Worm (Caenorhabditis elegans) whole organism, L3 larva: ENCODE measurements around the gene R05C11.4.

Experiments
- ama-1 ChIP-seq: fragments of 150-350 bp; optimal IDR thresholded peaks from 2 replicates; lab custom pipeline; 2018
- ceh-28 ChIP-seq: fragments of 150-350 bp; optimal IDR thresholded peaks from 2 replicates; lab custom pipeline; 2014; ENCODE audit warnings: missing biosample characterization, missing genetic modification reagents, missing genetic modification characterization
- ceh-82 ChIP-seq: fragments of 150-350 bp; optimal IDR thresholded peaks from 2 replicates; lab custom pipeline; 2014; ENCODE audit warnings: missing biosample characterization, missing genetic modification characterization
- ceh-9 ChIP-seq: sonication (generic microtip); optimal IDR thresholded peaks from 2 replicates; lab custom pipeline; 2018; ENCODE audit warnings: missing biosample characterization, missing genetic modification characterization
- egl-5 ChIP-seq: fragments of 150-350 bp; optimal IDR thresholded peaks from 2 replicates; lab custom pipeline; 2017; ENCODE audit warnings: missing biosample characterization, missing genetic modification reagents, missing genetic modification characterization, inconsistent platforms
- elt-1 ChIP-seq: fragments of 150-350 bp; optimal IDR thresholded peaks from 2 replicates; lab custom pipeline; 2014; ENCODE audit warnings: missing biosample characterization, missing genetic modification characterization
- elt-2 ChIP-seq: sonication (generic microtip); optimal IDR thresholded peaks from 2 replicates; lab custom pipeline; 2016; ENCODE audit warnings: missing genetic modification reagents, mild to moderate bottlenecking, missing genetic modification characterization, missing compliant biosample characterization
- elt-3 ChIP-seq, 3 experiments: fragments of 150-350 bp in 1 of 3; sonication (generic microtip) in 2 of 3; optimal IDR thresholded peaks; 2 replicates in 2 of 3; 4 replicates in 1 of 3; lab custom pipeline; 2014 to 2017; ENCODE audit warnings: missing biosample characterization in 3 of 3, missing genetic modification characterization in 3 of 3
- fkh-10 ChIP-seq: sonication (generic microtip); optimal IDR thresholded peaks from 2 replicates; lab custom pipeline; 2017; ENCODE audit warnings: missing biosample characterization, missing genetic modification reagents, missing genetic modification characterization
- fos-1 ChIP-seq: fragments of 150-350 bp; optimal IDR thresholded peaks from 2 replicates; lab custom pipeline; 2014; ENCODE audit warnings: missing biosample characterization, missing genetic modification characterization
- hmg-11 ChIP-seq: sonication (generic microtip); optimal IDR thresholded peaks from 2 replicates; lab custom pipeline; 2016; ENCODE audit warnings: missing genetic modification characterization, missing compliant biosample characterization
- jun-1 ChIP-seq: fragments of 150-350 bp; optimal IDR thresholded peaks from 2 replicates; lab custom pipeline; 2014; ENCODE audit warnings: missing biosample characterization, missing genetic modification reagents, missing genetic modification characterization
- lin-39 ChIP-seq: fragments of 150-350 bp; optimal IDR thresholded peaks from 2 replicates; lab custom pipeline; 2018; ENCODE audit warnings: missing biosample characterization, missing genetic modification reagents, missing genetic modification characterization
- mdl-1 ChIP-seq: fragments of 150-350 bp; optimal IDR thresholded peaks from 2 replicates; lab custom pipeline; 2014; ENCODE audit warnings: missing biosample characterization, missing genetic modification characterization
- mml-1 ChIP-seq: fragments of 150-350 bp; sonication (generic microtip); optimal IDR thresholded peaks from 3 replicates; lab custom pipeline; 2014; ENCODE audit warnings: missing biosample characterization, missing genetic modification characterization
- nhr-11 ChIP-seq: fragments of 150-350 bp; optimal IDR thresholded peaks from 2 replicates; lab custom pipeline; 2014; ENCODE audit warnings: missing biosample characterization, missing genetic modification characterization
- nhr-12 ChIP-seq: fragments of 150-350 bp; optimal IDR thresholded peaks from 2 replicates; lab custom pipeline; 2014; ENCODE audit warnings: missing biosample characterization, missing genetic modification characterization
- nhr-23 ChIP-seq: fragments of 150-350 bp; optimal IDR thresholded peaks from 2 replicates; lab custom pipeline; 2014; ENCODE audit warnings: missing biosample characterization, missing genetic modification reagents, missing genetic modification characterization
- nhr-25 ChIP-seq: sonication (generic microtip); optimal IDR thresholded peaks from 2 replicates; lab custom pipeline; 2017; ENCODE audit warnings: missing biosample characterization, missing genetic modification characterization
- nhr-28 ChIP-seq: fragments of 150-350 bp; optimal IDR thresholded peaks from 2 replicates; lab custom pipeline; 2014; ENCODE audit warnings: missing biosample characterization, missing genetic modification characterization
- nhr-43 ChIP-seq: sonication (generic microtip); optimal IDR thresholded peaks from 2 replicates; lab custom pipeline; 2016; ENCODE audit warnings: mild to moderate bottlenecking, missing genetic modification characterization, missing compliant biosample characterization; ENCODE audit not compliant: poor library complexity, severe bottlenecking
- nhr-67 ChIP-seq: fragments of 150-350 bp; optimal IDR thresholded peaks from 2 replicates; lab custom pipeline; 2014; ENCODE audit warnings: missing biosample characterization, missing genetic modification characterization
- nhr-77 ChIP-seq: fragments of 150-350 bp; optimal IDR thresholded peaks from 2 replicates; lab custom pipeline; 2014; ENCODE audit warnings: missing biosample characterization, missing genetic modification characterization
- pqm-1 ChIP-seq: fragments of 150-350 bp; optimal IDR thresholded peaks from 2 replicates; lab custom pipeline; 2017; ENCODE audit warnings: missing biosample characterization, missing genetic modification characterization, inconsistent platforms
- sea-2 ChIP-seq: fragments of 150-350 bp; sonication (generic microtip); optimal IDR thresholded peaks from 4 replicates; lab custom pipeline; 2014; ENCODE audit warnings: missing biosample characterization, missing genetic modification reagents, missing genetic modification characterization
- tbx-2 ChIP-seq: sonication (generic microtip); optimal IDR thresholded peaks from 2 replicates; lab custom pipeline; 2016; ENCODE audit warnings: mild to moderate bottlenecking, missing genetic modification characterization, missing compliant biosample characterization
- unc-39 ChIP-seq: sonication (generic microtip); optimal IDR thresholded peaks from 4 replicates; lab custom pipeline; 2017; ENCODE audit warnings: missing biosample characterization, missing genetic modification characterization
- zag-1 ChIP-seq: fragments of 150-350 bp; optimal IDR thresholded peaks from 2 replicates; lab custom pipeline; 2014; ENCODE audit warnings: missing biosample characterization, missing genetic modification characterization
- ztf-11 ChIP-seq: fragments of 150-350 bp; optimal IDR thresholded peaks from 2 replicates; lab custom pipeline; 2014; ENCODE audit warnings: missing biosample characterization, missing genetic modification characterization
- ztf-4 ChIP-seq: fragments of 150-350 bp; optimal IDR thresholded peaks from 2 replicates; lab custom pipeline; 2014; ENCODE audit warnings: missing biosample characterization, missing genetic modification characterization

R05C11.4 gene

ce11 chrIV:2059011-2059410 lies 7.7 kb downstream of the R05C11.4 start, which contains the start of gene R05C11.2:
Gene R05C11.2 (minus strand): TSS chrIV:2059111.
- TF ChIP-seq egl-5 (tag; lab: Kevin White, UChicago) (no peak), nhr-11 (no peak), fos-1 (tag; lab: Kevin White, UChicago) (no peak), pqm-1 (tag; lab: Kevin White, UChicago) (no peak), jun-1 (tag; lab: Kevin White, UChicago) (no peak), ceh-28 (tag; lab: Kevin White, UChicago) (no peak), ztf-4 (no peak), sea-2 (GFP tag; lab: Kevin White, UChicago) (no peak), tbx-2 (no peak)
- TF ChIP-seq, all 47 proteins: peak for 0

- TF ChIP-seq ama-1 (lab: Kevin White, UChicago), result no peak
- TF ChIP-seq zag-1 (tag; lab: Kevin White, UChicago), result no peak
- TF ChIP-seq mdl-1 (tag; lab: Kevin White, UChicago), result no peak
- TF ChIP-seq fkh-10 (GFP tag; lab: Kevin White, UChicago), result no peak
- TF ChIP-seq elt-2, result no peak
- no peak for TF ChIP-seq ceh-82
- no peak for TF ChIP-seq nhr-23 (tag; lab: Kevin White, UChicago)
- TF ChIP-seq ztf-11 (tag; lab: Kevin White, UChicago), result no peak
- TF ChIP-seq nhr-11, result no peak
- no peak for TF ChIP-seq ztf-4
- TF ChIP-seq elt-1 (tag; lab: Kevin White, UChicago), result no peak
- TF ChIP-seq egl-5 (tag; lab: Kevin White, UChicago), result no peak
- no peak for TF ChIP-seq hmg-11 (tag; lab: Kevin White, UChicago)
- TF ChIP-seq sea-2 (GFP tag; lab: Kevin White, UChicago), result no peak
- no peak for TF ChIP-seq ceh-9 (tag; lab: Kevin White, UChicago)
- TF ChIP-seq nhr-28 (tag; lab: Kevin White, UChicago), result no peak
- TF ChIP-seq nhr-77 (tag; lab: Kevin White, UChicago), result no peak
- TF ChIP-seq mml-1, result no peak
- TF ChIP-seq pqm-1 (tag; lab: Kevin White, UChicago), result no peak
Observed at ce11 chrIV:2065895-2066294, 14.6 kb downstream of the R05C11.4 start, which contains the start of gene arrd-26. Gene arrd-26 (plus strand): TSS chrIV:2066195.

ce11 chrIV:2077159-2077835 lies 26.0 kb downstream of the R05C11.4 start:
- no peak for TF ChIP-seq elt-3 (tag; optimal IDR thresholded peaks at IDR 0.05; lab: Kevin White, UChicago)
- no peak for TF ChIP-seq nhr-43 (tag; lab: Kevin White, UChicago)
- TF ChIP-seq, all 47 proteins: peak for 0

ce11 chrIV:2080340-2080739 lies 29.0 kb downstream of the R05C11.4 start:
- TF ChIP-seq nhr-43 (tag; lab: Kevin White, UChicago) (no peak), nhr-12 (no peak), egl-5 (tag; lab: Kevin White, UChicago) (no peak), lin-39 (tag; lab: Kevin White, UChicago) (no peak), zag-1 (tag; lab: Kevin White, UChicago) (no peak), nhr-67 (tag; lab: Kevin White, UChicago) (no peak), unc-39 (no peak), ceh-82 (no peak), nhr-23 (tag; lab: Kevin White, UChicago) (no peak), mdl-1 (tag; lab: Kevin White, UChicago) (no peak)

- TF ChIP-seq fos-1 (tag; lab: Kevin White, UChicago), result no peak
- TF ChIP-seq hmg-11 (tag; lab: Kevin White, UChicago), result peak; percentile 20
- TF ChIP-seq ceh-9 (tag; lab: Kevin White, UChicago), result no peak
- peak in 1 of 3 experiments; percentile 16 for TF ChIP-seq elt-3 (tag; optimal IDR thresholded peaks at IDR 0.05; lab: Kevin White, UChicago)
- peak; percentile 5 for TF ChIP-seq nhr-23 (tag; lab: Kevin White, UChicago)
- TF ChIP-seq elt-1 (tag; lab: Kevin White, UChicago), result no peak
- TF ChIP-seq nhr-25 (tag; lab: Kevin White, UChicago), result peak; percentile 66
- TF ChIP-seq zag-1 (tag; lab: Kevin White, UChicago), result no peak
- peak; percentile 15 for TF ChIP-seq nhr-43 (tag; lab: Kevin White, UChicago)
Observed at ce11 chrIV:2083146-2083545, 31.9 kb downstream of the R05C11.4 start.
